Fruit fly (Drosophila melanogaster) whole organism, embryonic: ENCODE results near the gene CG45066.

ENCODE experiments used
- Aef1 ChIP-seq: fragments of 200-800 bp; sonication (Bioruptor generic); IDR thresholded peaks from 3 replicates; pipeline ENCODE4 v1.3.6; 2022; ENCODE audit warnings: missing biosample characterization, missing genetic modification characterization
- Bgb ChIP-seq: fragments of 200-800 bp; sonication (Bioruptor generic); IDR thresholded peaks from 2 replicates; pipeline ENCODE4 v1.3.6; 2022; ENCODE audit warnings: missing biosample characterization, missing genetic modification characterization; ENCODE audit not compliant: partially characterized antibody
- CG11093 ChIP-seq: fragments of 200-800 bp; sonication (Bioruptor generic); IDR thresholded peaks from 3 replicates; pipeline ENCODE4 v1.3.6; 2022; ENCODE audit warnings: missing biosample characterization, missing genetic modification characterization
- CG11247 ChIP-seq: fragments of 200-800 bp; sonication (Bioruptor generic); IDR thresholded peaks from 2 replicates; pipeline ENCODE4 v1.3.6; 2022; ENCODE audit warnings: missing biosample characterization, missing genetic modification characterization
- CG14050 ChIP-seq: fragments of 200-800 bp; sonication (Bioruptor generic); IDR thresholded peaks from 3 replicates; pipeline ENCODE4 v1.3.6; 2022; ENCODE audit warnings: missing biosample characterization, missing genetic modification characterization
- CG1529 ChIP-seq: fragments of 200-800 bp; sonication (Bioruptor generic); optimal IDR thresholded peaks from 3 replicates; lab custom pipeline; 2018; ENCODE audit warnings: missing biosample characterization, missing genetic modification characterization
- CG17612 ChIP-seq: fragments of 200-800 bp; sonication (Bioruptor generic); IDR thresholded peaks from 2 replicates; pipeline ENCODE4 v1.3.6; 2022; ENCODE audit warnings: missing biosample characterization, missing genetic modification characterization
- CG17802 ChIP-seq: fragments of 200-800 bp; sonication (Bioruptor generic); optimal IDR thresholded peaks from 2 replicates; lab custom pipeline; 2018; ENCODE audit warnings: missing biosample characterization, mild to moderate bottlenecking, missing genetic modification characterization, moderate library complexity
- CG17829 ChIP-seq: fragments of 200-800 bp; optimal IDR thresholded peaks from 2 replicates; lab custom pipeline; 2019; ENCODE audit warnings: missing biosample characterization, mild to moderate bottlenecking, missing genetic modification characterization, moderate library complexity
- CG17912 ChIP-seq: fragments of 200-800 bp; sonication (Bioruptor generic); optimal IDR thresholded peaks from 2 replicates; lab custom pipeline; 2018; ENCODE audit warnings: missing biosample characterization, mild to moderate bottlenecking, missing genetic modification characterization
- CG2889 ChIP-seq: fragments of 200-800 bp; sonication (Bioruptor generic); IDR thresholded peaks from 3 replicates; pipeline ENCODE4 v1.3.6; 2022; ENCODE audit warnings: missing biosample characterization, missing genetic modification characterization
- CG30020 ChIP-seq: fragments of 200-800 bp; optimal IDR thresholded peaks from 2 replicates; lab custom pipeline; 2019; ENCODE audit warnings: missing biosample characterization, mild to moderate bottlenecking, missing genetic modification characterization, moderate library complexity
- CG30403 ChIP-seq: fragments of 200-800 bp; sonication (Bioruptor generic); optimal IDR thresholded peaks from 3 replicates; lab custom pipeline; 2016; ENCODE audit warnings: missing biosample characterization, missing genetic modification characterization
- CG3726 ChIP-seq: fragments of 200-800 bp; sonication (Bioruptor generic); IDR thresholded peaks from 3 replicates; pipeline ENCODE4, ENCODE4 v1.3.6; 2022; ENCODE audit warnings: missing biosample characterization, missing genetic modification characterization
- CG4617 ChIP-seq: fragments of 200-800 bp; sonication (Bioruptor generic); optimal IDR thresholded peaks from 3 replicates; lab custom pipeline; 2016; ENCODE audit warnings: missing biosample characterization, missing genetic modification characterization, borderline replicate concordance
- CG6654 ChIP-seq: fragments of 200-800 bp; sonication (Bioruptor generic); optimal IDR thresholded peaks from 2 replicates; lab custom pipeline; 2017; ENCODE audit warnings: missing biosample characterization, mild to moderate bottlenecking, missing genetic modification characterization
- CG6689 ChIP-seq: fragments of 200-800 bp; sonication (Bioruptor generic); IDR thresholded peaks from 2 replicates; pipeline ENCODE4 v1.3.6; 2022; ENCODE audit warnings: missing biosample characterization, missing genetic modification characterization
- CG8944 ChIP-seq: fragments of 200-800 bp; sonication (Bioruptor generic); optimal IDR thresholded peaks from 3 replicates; lab custom pipeline; 2016; ENCODE audit warnings: missing biosample characterization, missing genetic modification characterization
- CG9437 ChIP-seq: fragments of 200-800 bp; sonication (Bioruptor generic); optimal IDR thresholded peaks from 2 replicates; lab custom pipeline; 2018; ENCODE audit warnings: missing biosample characterization, mild to moderate bottlenecking, missing genetic modification characterization
- CkIIα-i1 ChIP-seq: fragments of 200-800 bp; sonication (Bioruptor generic); IDR thresholded peaks from 2 replicates; pipeline ENCODE4 v1.3.6; 2022; ENCODE audit warnings: missing biosample characterization, missing genetic modification characterization
- Elba2 ChIP-seq: fragments of 200-800 bp; sonication (Bioruptor generic); optimal IDR thresholded peaks from 3 replicates; lab custom pipeline; 2016; ENCODE audit warnings: missing biosample characterization, missing genetic modification characterization
- Ets97D ChIP-seq: fragments of 200-800 bp; sonication (Bioruptor generic); optimal IDR thresholded peaks from 3 replicates; lab custom pipeline; 2016; ENCODE audit warnings: missing biosample characterization, missing genetic modification characterization
- GATAe ChIP-seq: fragments of 200-800 bp; sonication (Bioruptor generic); conservative IDR thresholded peaks from 2 replicates; pipeline ENCODE4 v1.3.6; 2022; ENCODE audit warnings: missing biosample characterization, missing genetic modification characterization
- MESR4 ChIP-seq: fragments of 200-800 bp; sonication (Bioruptor generic); optimal IDR thresholded peaks from 2 replicates; lab custom pipeline; 2018; ENCODE audit warnings: missing biosample characterization, mild to moderate bottlenecking, missing genetic modification characterization, moderate library complexity
- MTF-1 ChIP-seq: fragments of 200-800 bp; sonication (Bioruptor generic); optimal IDR thresholded peaks from 2 replicates; lab custom pipeline; 2018; ENCODE audit warnings: missing biosample characterization, mild to moderate bottlenecking, missing genetic modification characterization, borderline replicate concordance
- Mrtf ChIP-seq: fragments of 200-800 bp; sonication (Bioruptor generic); IDR thresholded peaks from 3 replicates; pipeline ENCODE4 v1.3.6; 2022; ENCODE audit warnings: missing biosample characterization, missing genetic modification characterization
- Rx ChIP-seq: fragments of 200-800 bp; sonication (Bioruptor generic); IDR thresholded peaks from 2 replicates; pipeline ENCODE4 v1.3.6; 2022; ENCODE audit warnings: missing biosample characterization, missing genetic modification characterization
- Six4 ChIP-seq: fragments of 200-800 bp; sonication (Bioruptor generic); optimal IDR thresholded peaks from 2 replicates; lab custom pipeline; 2016; ENCODE audit warnings: missing biosample characterization, missing genetic modification characterization
- Sry-β ChIP-seq: fragments of 200-800 bp; sonication (Bioruptor generic); optimal IDR thresholded peaks from 2 replicates; lab custom pipeline; 2018; ENCODE audit warnings: missing biosample characterization, mild to moderate bottlenecking, missing genetic modification characterization, moderate library complexity
- ato ChIP-seq: fragments of 200-800 bp; sonication (Bioruptor generic); IDR thresholded peaks from 2 replicates; pipeline ENCODE4 v1.3.6; 2022; ENCODE audit warnings: missing biosample characterization, missing genetic modification characterization; ENCODE audit not compliant: partially characterized antibody
- bcd ChIP-seq: fragments of 200-800 bp; sonication (Bioruptor generic); optimal IDR thresholded peaks from 2 replicates; lab custom pipeline; 2017; ENCODE audit warnings: missing biosample characterization, mild to moderate bottlenecking, missing genetic modification characterization
- corto ChIP-seq: fragments of 200-800 bp; sonication (Bioruptor generic); optimal IDR thresholded peaks from 2 replicates; lab custom pipeline; 2016; ENCODE audit warnings: missing biosample characterization, mild to moderate bottlenecking, missing genetic modification characterization, moderate library complexity
- crol ChIP-seq: fragments of 200-800 bp; sonication (Bioruptor generic); IDR thresholded peaks from 2 replicates; pipeline ENCODE4 v1.3.6; 2022; ENCODE audit warnings: missing biosample characterization, missing genetic modification characterization
- dimm ChIP-seq: fragments of 200-800 bp; sonication (Bioruptor generic); IDR thresholded peaks from 2 replicates; pipeline ENCODE4 v1.3.6; 2022; ENCODE audit warnings: missing biosample characterization, missing genetic modification characterization
- dm ChIP-seq: fragments of 200-800 bp; sonication (Bioruptor generic); optimal IDR thresholded peaks from 3 replicates; lab custom pipeline; 2016; ENCODE audit warnings: missing biosample characterization, missing genetic modification characterization
- gem ChIP-seq: fragments of 200-800 bp; sonication (Bioruptor generic); optimal IDR thresholded peaks from 2 replicates; lab custom pipeline; 2019; ENCODE audit warnings: missing biosample characterization, mild to moderate bottlenecking, missing genetic modification characterization, moderate library complexity
- gsb-n ChIP-seq: fragments of 200-800 bp; sonication (Bioruptor generic); optimal IDR thresholded peaks from 3 replicates; lab custom pipeline; 2018; ENCODE audit warnings: missing biosample characterization, mild to moderate bottlenecking, missing genetic modification characterization
- insv ChIP-seq, 2 experiments: fragments of 200-800 bp; sonication (Bioruptor generic); optimal IDR thresholded peaks; 3 replicates each; lab custom pipeline; 2016 to 2018; ENCODE audit warnings: missing biosample characterization in 2 of 2, missing genetic modification characterization in 2 of 2
- maf-S ChIP-seq: fragments of 200-800 bp; sonication (Bioruptor generic); optimal IDR thresholded peaks from 2 replicates; lab custom pipeline; 2016; ENCODE audit warnings: missing biosample characterization, missing genetic modification characterization
- nerfin-2 ChIP-seq: fragments of 200-800 bp; sonication (Bioruptor generic); IDR thresholded peaks from 2 replicates; pipeline ENCODE4 v1.3.6; 2022; ENCODE audit warnings: missing biosample characterization, missing genetic modification characterization; ENCODE audit not compliant: partially characterized antibody
- org-1 ChIP-seq: fragments of 200-800 bp; sonication (Bioruptor generic); optimal IDR thresholded peaks from 2 replicates; lab custom pipeline; 2017; ENCODE audit warnings: missing biosample characterization, missing genetic modification characterization
- otp ChIP-seq: fragments of 200-800 bp; sonication (Bioruptor generic); IDR thresholded peaks from 3 replicates; pipeline ENCODE4, ENCODE4 v1.3.6; 2022; ENCODE audit warnings: missing biosample characterization, missing genetic modification characterization
- sens-2 ChIP-seq: fragments of 200-800 bp; sonication (Bioruptor generic); IDR thresholded peaks from 2 replicates; pipeline ENCODE4 v1.3.6; 2022; ENCODE audit warnings: missing biosample characterization, missing genetic modification characterization
- stc ChIP-seq: fragments of 200-800 bp; sonication (Bioruptor generic); IDR thresholded peaks from 2 replicates; pipeline ENCODE4 v1.3.6; 2022; ENCODE audit warnings: missing biosample characterization, missing genetic modification characterization
- sug ChIP-seq: fragments of 200-800 bp; optimal IDR thresholded peaks from 2 replicates; lab custom pipeline; 2019; ENCODE audit warnings: missing biosample characterization, mild to moderate bottlenecking, missing genetic modification characterization, moderate library complexity
- trh ChIP-seq: fragments of 200-800 bp; sonication (Bioruptor generic); optimal IDR thresholded peaks from 2 replicates; lab custom pipeline; 2016; ENCODE audit warnings: missing biosample characterization, missing genetic modification characterization
- tup ChIP-seq: fragments of 200-800 bp; sonication (Bioruptor generic); optimal IDR thresholded peaks from 2 replicates; lab custom pipeline; 2016; ENCODE audit warnings: missing biosample characterization, mild to moderate bottlenecking, missing genetic modification characterization, moderate library complexity
- zen2 ChIP-seq: fragments of 200-800 bp; sonication (Bioruptor generic); IDR thresholded peaks from 3 replicates; pipeline ENCODE4 v1.3.6; 2022; ENCODE audit warnings: missing biosample characterization, missing genetic modification characterization; ENCODE audit not compliant: partially characterized antibody

The CG45066 gene

dm6 chr3L:3106908-3107821, 3.9 kb downstream of the CG45066 start, which contains the start of gene Cht7 (continued):
- TF ChIP-seq Sry-β (GFP tag; lab: Kevin White, UChicago) (no peak), zen2 (GFP tag; lab: Robert Waterston, UW) (no peak), CG11093 (GFP tag; lab: Robert Waterston, UW) (peak; percentile 78; the same call in 2 of the 3 replicates), CG17802 (tag; lab: Kevin White, UChicago) (peak; percentile 22), CG6689 (GFP tag; lab: Robert Waterston, UW) (peak; percentile 91), GATAe (GFP tag; lab: Robert Waterston, UW) (no peak), MESR4 (GFP tag; lab: Kevin White, UChicago) (no peak), CG9437 (GFP tag; lab: Kevin White, UChicago) (peak; percentile 82), sug (peak; percentile 80), nerfin-2 (GFP tag; lab: Robert Waterston, UW) (no peak), Elba2 (GFP tag; lab: Kevin White, UChicago) (no peak), CG17912 (peak; percentile 7), bcd (peak; percentile 73), maf-S (GFP tag; lab: Kevin White, UChicago) (peak; percentile 46), CG30020 (tag; lab: Kevin White, UChicago) (peak; percentile 55), CG4617 (GFP tag; lab: Kevin White, UChicago) (peak; percentile 62), CG17829 (tag; lab: Kevin White, UChicago) (peak; percentile 87), corto (GFP tag; lab: Kevin White, UChicago) (peak; percentile 39), CG30403 (GFP tag; lab: Kevin White, UChicago) (peak; percentile 91), org-1 (peak; percentile 83), trh (peak; percentile 64), crol (GFP tag; lab: Robert Waterston, UW) (no peak), dm (GFP tag; lab: Kevin White, UChicago) (peak; percentile 34), Aef1 (GFP tag; lab: Robert Waterston, UW) (peak; percentile 79), tup (peak; percentile 60), CG14050 (GFP tag; lab: Robert Waterston, UW) (peak; percentile 82), CkIIα-i1 (no peak), gem (tag; lab: Kevin White, UChicago) (peak; percentile 94), Mrtf (GFP tag; lab: Robert Waterston, UW) (peak; percentile 86), Ets97D (peak; percentile 45), CG1529 (GFP tag; lab: Kevin White, UChicago) (peak; percentile 89), gsb-n (tag; lab: Kevin White, UChicago) (peak; percentile 88), CG17612 (GFP tag; lab: Robert Waterston, UW) (peak; percentile 64), CG6654 (GFP tag; lab: Kevin White, UChicago) (peak; percentile 50), CG8944 (peak; percentile 58), CG2889 (GFP tag; lab: Robert Waterston, UW) (peak; percentile 55; the same call in 2 of the 3 replicates), insv (GFP tag; optimal IDR thresholded peaks at IDR 0.05; lab: Kevin White, UChicago) (peak in 1 of 2 experiments; percentile 39), CG11247 (peak; percentile 56), Rx (GFP tag; lab: Robert Waterston, UW) (peak; percentile 41; the same call in 1 of the 2 replicates), Bgb (no peak), stc (GFP tag; lab: Robert Waterston, UW) (peak; percentile 83), sens-2 (peak; percentile 54; the same call in 1 of the 2 replicates), otp (GFP tag; lab: Robert Waterston, UW) (0 out of 3 replicates have a peak, but pooled peaks have one; percentile 50), CG3726 (GFP tag; lab: Robert Waterston, UW) (peak; percentile 68; the same call in 2 of the 3 replicates), dimm (GFP tag; lab: Robert Waterston, UW) (peak; percentile 50; the same call in 1 of the 2 replicates), ato (GFP tag; lab: Robert Waterston, UW) (no peak), Six4 (peak; percentile 51), MTF-1 (GFP tag; lab: Kevin White, UChicago) (peak; percentile 54)
